Worm (Caenorhabditis elegans) whole organism, L2 larva: ENCODE measurements around the gene tin-9.1.

Source experiments
- R02D3.7 ChIP-seq: fragments of 150-350 bp; optimal IDR thresholded peaks from 2 replicates; lab custom pipeline; 2014; ENCODE audit warnings: missing biosample characterization, missing genetic modification characterization
- ceh-16 ChIP-seq: fragments of 150-350 bp; optimal IDR thresholded peaks from 2 replicates; lab custom pipeline; 2014; ENCODE audit warnings: missing biosample characterization, missing genetic modification characterization
- fos-1 ChIP-seq: fragments of 150-350 bp; optimal IDR thresholded peaks from 2 replicates; lab custom pipeline; 2014; ENCODE audit warnings: missing biosample characterization, missing genetic modification characterization
- skn-1 ChIP-seq: sonication (generic microtip); optimal IDR thresholded peaks from 2 replicates; lab custom pipeline; 2017; ENCODE audit warnings: missing biosample characterization, missing genetic modification characterization
- ztf-1 ChIP-seq: fragments of 200-800 bp; sonication (Bioruptor generic); conservative IDR thresholded peaks from 2 replicates; pipeline ENCODE4 v1.3.6; 2022; ENCODE audit warnings: missing genetic modification characterization, missing compliant biosample characterization

DNA sequence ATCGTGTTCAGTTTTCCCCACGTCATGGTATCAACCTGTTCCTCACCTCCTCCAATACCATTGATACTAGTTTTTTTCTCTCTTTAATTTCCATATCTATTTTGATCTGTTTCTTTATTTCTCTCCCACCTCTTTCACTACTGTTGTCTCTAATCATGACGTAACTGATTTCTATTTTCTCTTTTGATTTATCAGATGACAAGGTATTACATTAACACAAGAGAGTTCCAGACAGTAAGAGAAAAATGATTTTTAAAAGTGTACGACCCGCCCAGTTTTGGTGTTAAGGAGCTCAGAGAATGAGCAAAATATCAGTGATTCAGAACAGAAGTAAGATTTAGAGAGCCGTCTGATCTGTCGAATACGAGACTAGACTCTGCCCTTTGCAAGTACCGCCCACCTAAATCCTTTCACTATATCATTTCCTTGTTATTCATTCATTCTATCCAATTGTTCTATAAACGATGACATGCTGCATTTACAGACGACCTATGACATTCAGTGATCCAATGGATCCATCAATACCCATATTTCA is 5.3 kb upstream of the tin-9.1 start, which contains the start of gene nhr-105:
- TF ChIP-seq ceh-16 (no peak), skn-1 (no peak), R02D3.7 (tag; lab: Kevin White, UChicago) (no peak), fos-1 (tag; lab: Kevin White, UChicago) (peak; percentile 65), ztf-1 (GFP tag; lab: Robert Waterston, UW) (no peak)
